Worm (Caenorhabditis elegans): ENCODE data around the gene K07H8.5.

Gene K07H8.5

DNA sequence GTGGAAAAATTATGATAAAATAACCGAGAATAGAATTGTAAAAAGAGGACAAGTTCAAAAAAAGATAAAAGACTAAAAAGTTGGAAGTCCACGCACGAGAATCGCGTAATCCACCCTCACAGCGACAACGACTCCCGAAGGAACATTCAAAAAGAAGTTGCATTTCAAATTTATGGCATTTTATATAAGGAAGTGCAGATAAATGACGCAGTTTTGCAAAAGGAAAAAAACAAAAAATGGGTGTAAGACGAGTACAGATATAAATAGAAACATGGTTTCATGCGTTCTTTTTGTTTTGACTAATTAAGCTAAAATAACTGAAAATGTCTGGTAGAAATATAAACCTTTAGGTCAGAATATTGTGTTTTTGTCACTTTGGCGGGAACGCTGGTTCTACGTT is 15.1 kb downstream of the K07H8.5 start:
- TF ChIP-seq tbx-11 (GFP tag; IDR thresholded peaks at IDR 0.05) (no peak), tbx-37 (GFP tag; conservative IDR thresholded peaks at IDR 0.05) (no peak), hmg-4 (GFP tag; optimal IDR thresholded peaks at IDR 0.05) (no peak), aly-1 (tag; optimal IDR thresholded peaks at IDR 0.05) (no peak), ama-1 (optimal IDR thresholded peaks at IDR 0.05) (no peak), hnd-1 (tag; optimal IDR thresholded peaks at IDR 0.05) (no peak), F13C5.2 (tag; optimal IDR thresholded peaks at IDR 0.05) (no peak)

DNA sequence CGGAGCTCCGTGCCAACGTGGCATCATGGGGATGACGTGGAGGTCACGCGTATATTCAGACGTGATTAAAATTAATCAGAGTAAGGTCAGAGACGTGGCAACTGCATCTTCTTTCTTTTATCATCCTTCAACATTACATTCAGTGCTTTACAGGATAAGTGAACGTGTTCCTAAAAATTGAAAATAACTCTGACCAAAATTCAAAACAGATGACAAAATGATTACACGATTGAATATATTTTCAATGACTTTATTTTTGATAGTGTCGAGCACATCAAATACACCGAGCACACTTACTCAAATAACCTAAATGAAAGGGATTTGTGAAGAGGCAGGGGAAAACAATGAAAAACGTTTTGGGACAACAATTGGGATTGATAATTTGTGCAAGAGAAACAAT is 18.2 kb downstream of the K07H8.5 start, which contains the start of gene K07H8.9:
Gene K07H8.9, minus strand, starts transcription at position 125 of the 400 bp plus-strand sequence.
- no peak for TF ChIP-seq scrt-1 (GFP tag; IDR thresholded peaks at IDR 0.05)

DNA sequence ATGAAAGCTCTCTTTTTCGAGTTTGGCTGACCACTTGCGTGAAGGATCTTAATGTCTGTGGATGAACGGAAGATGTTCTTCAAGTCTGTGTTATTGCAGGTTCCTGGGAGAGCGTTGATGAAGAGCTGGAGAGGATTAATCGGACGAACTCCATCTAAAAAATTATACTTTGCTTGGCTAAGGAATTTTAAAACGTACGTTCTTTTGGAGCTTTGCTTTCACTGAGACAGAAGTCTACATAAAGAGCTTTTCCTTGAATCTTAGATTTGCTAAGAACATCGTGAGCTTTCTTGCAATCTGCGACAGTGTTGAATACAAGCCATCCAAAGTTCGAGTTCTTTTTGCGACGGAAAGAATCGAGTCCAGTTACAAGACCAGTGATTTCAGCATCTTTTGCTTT is 19.2 kb downstream of the K07H8.5 start:
- no peak for TF ChIP-seq tbx-37 (GFP tag; conservative IDR thresholded peaks at IDR 0.05)
- no peak for TF ChIP-seq B0310.2 (tag; optimal IDR thresholded peaks at IDR 0.05)
- TF ChIP-seq hmbx-1 (tag; optimal IDR thresholded peaks at IDR 0.05), result no peak
- no peak for TF ChIP-seq flt-1 (GFP tag; IDR thresholded peaks at IDR 0.05)
- TF ChIP-seq ceh-36 (tag; optimal IDR thresholded peaks at IDR 0.05), result no peak
- TF ChIP-seq ama-1 (optimal IDR thresholded peaks at IDR 0.05), result no peak
- no peak for TF ChIP-seq scrt-1 (GFP tag; IDR thresholded peaks at IDR 0.05)
- TF ChIP-seq sea-1 (GFP tag; conservative IDR thresholded peaks at IDR 0.05), result no peak
- no peak for TF ChIP-seq F13C5.2 (tag; optimal IDR thresholded peaks at IDR 0.05)
- TF ChIP-seq hmg-4 (GFP tag; optimal IDR thresholded peaks at IDR 0.05), result no peak
- no peak for TF ChIP-seq tbx-11 (GFP tag; IDR thresholded peaks at IDR 0.05)
- TF ChIP-seq aly-1 (tag; optimal IDR thresholded peaks at IDR 0.05), result no peak
- no peak for TF ChIP-seq pes-1 (GFP tag; IDR thresholded peaks at IDR 0.05)

DNA sequence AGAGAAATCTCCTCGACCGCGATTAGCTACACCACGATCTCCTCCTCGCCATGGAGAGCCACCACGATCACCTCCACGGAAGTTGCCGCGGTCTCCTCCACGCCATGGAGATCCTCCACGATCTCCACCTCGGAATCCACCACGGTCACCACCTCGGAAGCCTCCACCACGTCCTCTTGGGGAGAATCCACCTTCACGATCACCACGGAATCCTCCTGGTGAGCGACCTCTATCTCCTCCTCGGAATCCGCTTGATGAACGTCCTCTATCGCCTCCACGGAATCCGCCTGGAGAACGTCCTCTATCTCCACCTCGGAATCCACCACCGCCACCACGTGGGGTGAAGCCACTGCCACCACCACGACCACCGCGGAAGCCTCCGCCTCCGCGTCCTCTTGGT is 21.0 kb downstream of the K07H8.5 start:
- TF ChIP-seq tbx-11 (GFP tag; IDR thresholded peaks at IDR 0.05) (no peak), sea-1 (GFP tag; conservative IDR thresholded peaks at IDR 0.05) (0 out of 2 replicates have a peak, but pooled peaks have one; percentile 10)

DNA sequence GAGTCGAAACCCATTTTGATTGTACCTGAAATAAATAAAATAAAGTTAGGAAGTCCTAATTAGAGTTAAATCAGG is 21.2 kb downstream of the K07H8.5 start, which contains the start of gene nucl-1:
Gene nucl-1, minus strand, starts transcription at position 26 of the 75 bp plus-strand sequence.
- TF ChIP-seq B0310.2 (tag; optimal IDR thresholded peaks at IDR 0.05), result no peak
- TF ChIP-seq F13C5.2 (tag; optimal IDR thresholded peaks at IDR 0.05), result no peak
- no peak for TF ChIP-seq scrt-1 (GFP tag; IDR thresholded peaks at IDR 0.05)
- no peak for TF ChIP-seq hmg-4 (GFP tag; optimal IDR thresholded peaks at IDR 0.05)
- TF ChIP-seq ceh-36 (tag; optimal IDR thresholded peaks at IDR 0.05), result no peak

DNA sequence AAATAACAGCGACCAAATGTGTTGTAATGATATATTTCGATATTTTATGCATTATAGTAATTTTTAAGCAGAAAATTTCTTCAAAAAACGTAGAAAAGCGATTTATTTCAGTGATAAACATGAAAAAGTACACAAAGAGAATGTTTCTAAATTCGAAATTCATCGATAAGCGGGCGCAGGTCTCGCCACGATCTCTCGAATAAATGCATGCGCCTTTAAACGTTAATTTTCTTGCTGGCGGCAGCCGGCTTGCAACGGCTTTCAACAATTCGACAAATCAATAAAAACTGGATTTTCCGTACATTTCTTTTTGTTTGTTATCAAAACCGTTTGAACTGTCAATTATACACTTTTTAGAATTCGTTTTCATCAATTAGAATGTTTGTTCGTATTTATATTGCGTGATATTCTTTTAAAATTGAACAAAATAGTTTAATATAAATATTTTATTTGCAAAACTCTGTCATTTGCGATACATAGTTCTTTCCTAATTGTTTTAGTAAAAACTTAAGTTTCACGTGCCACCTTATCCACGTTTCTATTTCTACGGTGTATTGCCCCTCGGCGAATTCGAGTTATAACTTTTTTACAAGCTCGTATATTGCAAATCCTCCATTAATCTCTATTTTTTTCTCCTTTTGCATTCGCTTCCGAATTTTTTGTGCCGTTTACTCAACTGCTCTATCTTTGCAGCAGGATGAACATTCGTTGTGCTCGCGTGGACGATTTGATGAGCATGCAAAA is 21.6 kb downstream of the K07H8.5 start, which contains the start of gene daf-31:
Gene daf-31, plus strand, starts transcription at position 694 of the 744 bp plus-strand sequence.
- 0 out of 2 replicates have a peak, but pooled peaks have one; percentile 5 for TF ChIP-seq sea-1 (GFP tag; conservative IDR thresholded peaks at IDR 0.05)
- TF ChIP-seq ceh-36 (tag; optimal IDR thresholded peaks at IDR 0.05), result no peak

DNA sequence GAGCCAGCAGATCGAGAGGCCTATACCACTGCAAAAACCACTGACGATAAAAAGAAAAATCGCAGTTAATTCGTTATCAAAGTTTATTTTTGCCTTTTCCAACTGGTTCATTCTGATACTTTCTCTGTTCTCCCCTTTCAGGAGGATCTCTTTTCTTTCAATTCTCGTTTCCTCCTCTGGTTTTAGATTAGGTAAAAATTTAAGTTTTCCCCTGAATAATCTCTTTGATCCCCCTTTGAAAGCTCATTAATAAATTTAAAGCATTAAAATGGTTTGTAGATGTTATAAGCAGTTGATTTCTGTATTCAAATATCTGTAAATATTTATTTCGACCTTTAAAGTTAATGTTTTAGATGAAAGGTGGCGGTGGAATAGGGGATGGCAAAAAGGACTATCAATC is 23.1 kb downstream of the K07H8.5 start, which contains the start of gene K07H8.2:
Gene K07H8.2, plus strand, starts transcription at position 301 of the 400 bp plus-strand sequence.
- TF ChIP-seq tra-4 (tag; optimal IDR thresholded peaks at IDR 0.05), result no peak
- TF ChIP-seq sea-1 (GFP tag; conservative IDR thresholded peaks at IDR 0.05), result no peak
- no peak for TF ChIP-seq hnd-1 (tag; optimal IDR thresholded peaks at IDR 0.05)
- TF ChIP-seq ama-1 (optimal IDR thresholded peaks at IDR 0.05), result no peak
- TF ChIP-seq flt-1 (GFP tag; IDR thresholded peaks at IDR 0.05), result no peak
- no peak for TF ChIP-seq ets-7 (tag; optimal IDR thresholded peaks at IDR 0.05)
- no peak for TF ChIP-seq ceh-13 (GFP tag; optimal IDR thresholded peaks at IDR 0.05)
- no peak for TF ChIP-seq F13C5.2 (tag; optimal IDR thresholded peaks at IDR 0.05)
- TF ChIP-seq tbx-11 (GFP tag; IDR thresholded peaks at IDR 0.05), result no peak
- TF ChIP-seq scrt-1 (GFP tag; IDR thresholded peaks at IDR 0.05), result no peak
- no peak for TF ChIP-seq hmg-4 (GFP tag; optimal IDR thresholded peaks at IDR 0.05)

DNA sequence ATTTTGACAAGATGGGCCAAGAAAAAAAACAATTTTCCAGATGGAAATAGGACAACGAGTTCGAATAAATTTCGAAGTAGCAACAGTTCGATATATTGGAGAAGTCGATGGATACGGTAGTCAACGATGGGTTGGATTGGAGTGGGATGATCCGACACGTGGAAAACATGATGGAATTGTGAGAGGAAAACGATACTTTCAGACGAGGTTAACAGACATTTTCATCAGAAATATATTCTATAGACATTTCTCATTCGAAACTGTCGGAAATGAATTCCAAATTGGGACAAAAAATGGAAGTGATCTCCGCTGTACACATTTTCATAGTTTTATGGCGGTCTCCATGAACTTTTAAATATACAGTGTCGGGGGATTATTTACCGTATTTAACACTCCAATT is 26.5 kb downstream of the K07H8.5 start, which contains the start of gene tbce-1:
Gene tbce-1, plus strand, starts transcription at position 41 of the 400 bp plus-strand sequence.
- TF ChIP-seq aly-1 (tag; optimal IDR thresholded peaks at IDR 0.05), result no peak
- no peak for TF ChIP-seq scrt-1 (GFP tag; IDR thresholded peaks at IDR 0.05)
- TF ChIP-seq B0310.2 (tag; optimal IDR thresholded peaks at IDR 0.05), result no peak
- no peak for TF ChIP-seq tbx-11 (GFP tag; IDR thresholded peaks at IDR 0.05)
- no peak for TF ChIP-seq flt-1 (GFP tag; IDR thresholded peaks at IDR 0.05)
- TF ChIP-seq tra-4 (tag; optimal IDR thresholded peaks at IDR 0.05), result no peak
- no peak for TF ChIP-seq F13C5.2 (tag; optimal IDR thresholded peaks at IDR 0.05)
- TF ChIP-seq sea-1 (GFP tag; conservative IDR thresholded peaks at IDR 0.05), result no peak
- TF ChIP-seq pes-1 (GFP tag; IDR thresholded peaks at IDR 0.05), result no peak
- TF ChIP-seq ama-1 (optimal IDR thresholded peaks at IDR 0.05), result no peak
- TF ChIP-seq hmbx-1 (tag; optimal IDR thresholded peaks at IDR 0.05), result no peak
- no peak for TF ChIP-seq tbx-37 (GFP tag; conservative IDR thresholded peaks at IDR 0.05)
- no peak for TF ChIP-seq ceh-36 (tag; optimal IDR thresholded peaks at IDR 0.05)
- TF ChIP-seq ceh-13 (GFP tag; optimal IDR thresholded peaks at IDR 0.05), result no peak
- TF ChIP-seq ets-7 (tag; optimal IDR thresholded peaks at IDR 0.05), result no peak
- TF ChIP-seq hmg-4 (GFP tag; optimal IDR thresholded peaks at IDR 0.05), result no peak
- TF ChIP-seq hnd-1 (tag; optimal IDR thresholded peaks at IDR 0.05), result no peak

DNA sequence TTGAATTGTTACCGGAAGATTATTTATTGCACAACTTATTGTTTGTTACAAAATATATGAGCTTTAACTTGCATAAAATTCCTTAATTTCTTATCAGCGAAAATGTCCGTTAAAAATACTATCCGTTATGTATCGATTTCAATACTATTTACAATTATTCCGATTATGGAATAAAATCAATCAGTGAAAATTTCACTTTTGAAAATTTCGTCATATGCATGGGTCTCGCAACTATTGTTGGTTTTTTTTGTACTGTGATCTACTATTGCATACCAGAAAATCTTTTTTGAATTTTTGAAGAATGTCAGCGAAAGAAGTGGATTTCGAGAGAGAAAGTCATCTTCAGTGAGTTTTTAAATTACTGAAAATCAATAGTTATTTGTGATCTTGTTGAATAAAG is 29.1 kb downstream of the K07H8.5 start, which contains the start of gene nprl-3:
Gene nprl-3, plus strand, starts transcription at position 301 of the 400 bp plus-strand sequence.
- TF ChIP-seq tbx-37 (GFP tag; conservative IDR thresholded peaks at IDR 0.05), result no peak
- TF ChIP-seq hnd-1 (tag; optimal IDR thresholded peaks at IDR 0.05), result no peak
- TF ChIP-seq tra-4 (tag; optimal IDR thresholded peaks at IDR 0.05), result no peak
- TF ChIP-seq pes-1 (GFP tag; IDR thresholded peaks at IDR 0.05), result no peak
- TF ChIP-seq flt-1 (GFP tag; IDR thresholded peaks at IDR 0.05), result no peak

Measured in whole organism, early embryonic.